Worm (Caenorhabditis elegans): ENCODE data around the gene gcy-18.
"Not testable (repeated sequence)": the region's sequence is repeated elsewhere in the genome, so short reads cannot be mapped to it uniquely, and the experiment has no call there.

Gene gcy-18

DNA sequence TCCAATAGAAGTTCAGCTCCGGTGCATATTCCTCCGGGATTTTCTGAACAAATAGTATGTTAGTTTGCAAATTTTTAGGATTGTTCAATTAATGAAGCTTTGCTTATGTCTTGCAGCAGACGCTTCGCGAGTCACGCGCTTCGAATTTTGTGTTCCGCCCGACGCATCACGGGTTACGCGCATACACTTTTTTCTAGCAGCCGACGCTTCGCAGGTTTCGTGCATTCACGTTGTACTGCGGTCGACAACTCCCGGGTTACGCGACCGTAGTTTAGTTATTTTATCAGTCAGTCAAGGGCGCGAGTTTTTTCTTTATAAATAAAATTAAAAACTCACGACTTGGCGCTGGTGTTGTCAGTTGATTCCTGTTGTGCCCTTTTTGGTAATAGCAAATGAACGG lies 9.9 kb downstream of the gcy-18 start:
- TF ChIP-seq hlh-30 (tag; optimal IDR thresholded peaks at IDR 0.05; ENCODE audit: insufficient read depth) (no peak), Y22D7AL.16 (tag; optimal IDR thresholded peaks at IDR 0.05) (no peak), ceh-45 (GFP tag; IDR thresholded peaks at IDR 0.05) (no peak), pqm-1 (tag; optimal IDR thresholded peaks at IDR 0.05) (no peak), pros-1 (tag; optimal IDR thresholded peaks at IDR 0.05) (no peak), fkh-6 (tag; optimal IDR thresholded peaks at IDR 0.05) (no peak)

DNA sequence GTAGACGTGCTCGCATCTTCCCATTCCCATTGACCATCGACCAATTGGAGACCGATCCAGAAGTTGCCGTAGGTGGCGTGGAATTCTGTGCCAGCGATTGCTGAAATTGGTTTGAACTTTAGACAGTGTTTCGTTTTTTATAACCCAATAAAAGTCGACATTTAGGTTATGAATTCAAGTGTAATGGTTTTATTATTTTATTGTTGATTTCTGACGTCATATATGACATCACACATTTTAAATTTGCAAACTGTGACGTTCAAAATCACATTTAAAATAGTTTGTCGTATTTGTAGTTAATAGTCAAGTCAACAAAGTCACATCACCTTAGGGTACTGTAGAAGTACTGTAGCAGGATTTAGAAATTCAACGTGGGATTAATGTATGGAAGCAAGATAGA lies 10.4 kb downstream of the gcy-18 start:
- no peak for TF ChIP-seq tbx-7 (tag; optimal IDR thresholded peaks at IDR 0.05)
- no peak for TF ChIP-seq pros-1 (tag; optimal IDR thresholded peaks at IDR 0.05)
- TF ChIP-seq Y22D7AL.16 (tag; optimal IDR thresholded peaks at IDR 0.05) = no peak
- no peak for TF ChIP-seq unc-55 (GFP tag; optimal IDR thresholded peaks at IDR 0.05)
- no peak for TF ChIP-seq ceh-48 (tag; optimal IDR thresholded peaks at IDR 0.05)
- TF ChIP-seq mec-3 (tag; optimal IDR thresholded peaks at IDR 0.05; ENCODE audit: borderline replicate concordance) = no peak
- TF ChIP-seq dmd-4 (tag; optimal IDR thresholded peaks at IDR 0.05; ENCODE audit: borderline replicate concordance) = no peak
- no peak for TF ChIP-seq sox-2 (GFP tag; IDR thresholded peaks at IDR 0.05)
- TF ChIP-seq ama-1 (optimal IDR thresholded peaks at IDR 0.05) = no peak
- TF ChIP-seq ceh-45 (GFP tag; IDR thresholded peaks at IDR 0.05) = no peak

DNA sequence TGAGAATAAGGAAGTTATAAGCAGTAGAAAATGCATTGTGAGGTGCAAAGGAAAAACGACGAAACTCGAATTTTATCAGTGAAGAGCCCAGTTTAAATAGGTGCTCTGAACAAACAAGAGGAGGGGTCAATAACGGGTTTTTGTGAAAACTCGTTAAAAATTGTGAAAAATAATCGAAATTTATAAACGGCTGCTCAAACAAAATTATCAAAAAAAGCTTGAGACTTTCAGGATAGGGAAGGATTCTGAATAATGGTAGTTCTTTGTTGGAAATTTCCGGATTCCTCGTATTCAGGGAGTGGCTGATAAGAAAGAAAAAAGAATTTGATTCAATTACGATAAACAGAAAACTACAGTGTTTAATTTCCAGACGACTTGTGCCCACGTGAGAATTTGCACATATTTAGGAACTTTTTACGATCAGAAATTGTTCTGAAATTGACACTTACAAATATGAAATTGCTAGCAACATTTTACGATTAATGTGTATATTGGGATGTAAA lies 11.6 kb downstream of the gcy-18 start, which contains the start of gene clec-187:
Gene clec-187, minus strand, starts transcription at position 51 of the 503 bp plus-strand sequence.
- TF ChIP-seq lim-6 (tag; optimal IDR thresholded peaks at IDR 0.05) = no peak

DNA sequence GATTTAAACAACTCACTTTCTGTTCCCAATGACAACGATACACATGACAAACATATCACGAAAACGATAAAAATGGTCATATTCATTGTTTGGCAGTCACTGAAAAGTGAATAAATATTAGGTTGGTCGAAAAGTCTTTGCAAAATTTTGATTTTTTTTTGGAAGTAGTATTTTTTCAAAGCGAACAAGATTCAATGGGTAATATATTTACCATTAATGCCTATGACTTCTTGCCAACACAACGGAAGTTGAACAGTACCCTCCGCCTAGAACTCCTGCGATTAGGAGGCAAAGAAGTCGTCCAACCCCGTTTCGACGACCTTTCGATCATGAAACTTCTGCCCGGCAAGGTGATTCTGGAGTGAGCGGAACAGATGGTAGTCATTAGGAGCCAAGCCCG lies 15.4 kb downstream of the gcy-18 start, which contains the start of gene ZK896.1:
Gene ZK896.1, minus strand, starts transcription at position 101 of the 400 bp plus-strand sequence.
- not testable (repeated sequence) for TF ChIP-seq nfya-1, nhr-232, hlh-8 (tag; optimal IDR thresholded peaks at IDR 0.05)

DNA sequence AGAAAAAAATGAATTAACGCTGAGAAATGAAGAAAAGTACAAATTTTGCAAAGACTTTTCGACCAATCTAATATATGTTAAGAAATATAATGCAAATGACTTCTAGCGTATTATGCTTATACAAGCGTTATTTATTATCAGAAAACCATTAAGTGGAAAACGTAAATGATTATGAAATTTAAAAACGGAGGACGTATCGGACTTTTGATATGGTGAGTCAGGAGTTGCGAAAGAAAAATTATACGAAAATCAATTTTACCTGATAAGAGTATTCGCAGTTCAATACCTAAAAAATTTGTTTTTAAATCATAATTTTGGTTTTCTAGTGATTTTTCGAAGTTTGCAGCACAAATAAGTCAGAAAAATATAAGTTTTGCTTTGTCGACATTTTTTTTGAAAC lies 16.7 kb downstream of the gcy-18 start:
- no peak for TF ChIP-seq elt-4 (tag; optimal IDR thresholded peaks at IDR 0.05)
- TF ChIP-seq unc-42 (tag; optimal IDR thresholded peaks at IDR 0.05) = no peak
- TF ChIP-seq dmd-4 (tag; optimal IDR thresholded peaks at IDR 0.05; ENCODE audit: borderline replicate concordance) = no peak
- no peak for TF ChIP-seq hlh-13 (GFP tag; optimal IDR thresholded peaks at IDR 0.05)
- TF ChIP-seq nhr-11 (tag; optimal IDR thresholded peaks at IDR 0.05) = no peak
- TF ChIP-seq hlh-8 (tag; optimal IDR thresholded peaks at IDR 0.05) = no peak
- TF ChIP-seq C08G9.2 (tag; optimal IDR thresholded peaks at IDR 0.05) = no peak
- TF ChIP-seq elt-2 (tag; optimal IDR thresholded peaks at IDR 0.05) = no peak
- no peak for TF ChIP-seq K09A11.1 (tag; optimal IDR thresholded peaks at IDR 0.05; ENCODE audit: insufficient read depth)
- no peak for TF ChIP-seq pax-1 (tag; optimal IDR thresholded peaks at IDR 0.05)
- TF ChIP-seq pha-2 (tag; optimal IDR thresholded peaks at IDR 0.05) = no peak
- no peak for TF ChIP-seq C38D4.7 (GFP tag; optimal IDR thresholded peaks at IDR 0.05)
- TF ChIP-seq ref-2 (tag; optimal IDR thresholded peaks at IDR 0.05) = no peak
- TF ChIP-seq pat-9 (tag; optimal IDR thresholded peaks at IDR 0.05) = no peak
- TF ChIP-seq ceh-2 (tag; optimal IDR thresholded peaks at IDR 0.05) = no peak
- no peak for TF ChIP-seq ceh-48 (tag; optimal IDR thresholded peaks at IDR 0.05)
- no peak for TF ChIP-seq ama-1 (optimal IDR thresholded peaks at IDR 0.05)
- no peak for TF ChIP-seq sox-4 (tag; optimal IDR thresholded peaks at IDR 0.05)

DNA sequence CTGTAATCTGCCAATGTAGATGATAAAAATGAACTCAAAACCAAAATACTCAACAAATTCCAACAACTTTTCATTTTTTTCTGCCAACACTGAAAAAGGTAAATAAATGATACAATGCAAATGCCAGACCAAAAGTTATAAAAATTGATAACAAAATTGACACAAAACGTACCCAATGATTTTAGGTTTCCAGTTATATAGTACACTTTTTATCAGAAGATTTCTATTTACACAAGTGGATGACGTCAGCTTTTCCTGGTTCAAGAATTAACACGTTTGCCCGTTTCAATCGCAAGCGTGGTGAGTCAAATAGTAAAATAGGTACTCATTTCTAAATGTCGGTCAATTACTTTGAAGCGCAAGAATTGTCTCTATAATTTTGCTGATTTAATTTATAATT lies 19.7 kb downstream of the gcy-18 start, which contains the start of gene ZK896.5:
Gene ZK896.5, minus strand, starts transcription at position 89 of the 400 bp plus-strand sequence.
- TF ChIP-seq elt-2 (tag; optimal IDR thresholded peaks at IDR 0.05) (peak; percentile 3), ceh-48 (tag; optimal IDR thresholded peaks at IDR 0.05) (no peak), pag-3 (tag; optimal IDR thresholded peaks at IDR 0.05; ENCODE audit: borderline replicate concordance) (no peak)
